Worm (Caenorhabditis elegans) whole organism, midembryonic: ENCODE data around the gene pmp-2.
A peak's percentile ranks its signal among the peaks of the same experiment; 100 is the strongest.

Experiments
- T22C8.4 ChIP-seq: fragments of 200-800 bp; sonication (Bioruptor generic); IDR thresholded peaks from 2 replicates; pipeline ENCODE4 v1.3.6; 2022; ENCODE audit warnings: missing genetic modification characterization, missing compliant biosample characterization
- cog-1 ChIP-seq: sonication (generic microtip); optimal IDR thresholded peaks from 2 replicates; lab custom pipeline; 2016; ENCODE audit warnings: missing genetic modification characterization, missing compliant biosample characterization
- flt-1 ChIP-seq: fragments of 200-800 bp; sonication (Bioruptor generic); IDR thresholded peaks from 2 replicates; pipeline ENCODE4 v1.3.6; 2022; ENCODE audit warnings: missing genetic modification characterization, missing compliant biosample characterization
- klf-2 ChIP-seq: fragments of 200-800 bp; sonication (Bioruptor generic); conservative IDR thresholded peaks from 2 replicates; pipeline ENCODE4 v1.3.6; 2022; ENCODE audit warnings: missing genetic modification reagents, missing genetic modification characterization, missing compliant biosample characterization
- med-1 ChIP-seq: sonication (generic microtip); optimal IDR thresholded peaks from 2 replicates; lab custom pipeline; 2017; ENCODE audit warnings: missing genetic modification characterization, mild to moderate bottlenecking, missing compliant biosample characterization, antibody characterized with exemption, missing genetic modification reagents; ENCODE audit not compliant: insufficient read depth
- ref-1 ChIP-seq: fragments of 200-800 bp; sonication (Bioruptor generic); conservative IDR thresholded peaks from 2 replicates; pipeline ENCODE4 v1.3.6; 2022; ENCODE audit warnings: missing genetic modification reagents, missing genetic modification characterization, missing compliant biosample characterization
- tab-1 ChIP-seq: fragments of 200-800 bp; sonication (Bioruptor generic); IDR thresholded peaks from 2 replicates; pipeline ENCODE4 v1.3.6; 2022; ENCODE audit warnings: missing genetic modification characterization, missing compliant biosample characterization
- ztf-23 ChIP-seq: fragments of 200-800 bp; sonication (Bioruptor generic); IDR thresholded peaks from 2 replicates; pipeline ENCODE4 v1.3.6; 2022; ENCODE audit warnings: missing genetic modification reagents, missing genetic modification characterization, missing compliant biosample characterization
- ztf-29 ChIP-seq: fragments of 200-800 bp; sonication (Bioruptor generic); IDR thresholded peaks from 2 replicates; pipeline ENCODE4 v1.3.6; 2022; ENCODE audit warnings: missing genetic modification reagents, missing genetic modification characterization, missing compliant biosample characterization

The pmp-2 gene

DNA sequence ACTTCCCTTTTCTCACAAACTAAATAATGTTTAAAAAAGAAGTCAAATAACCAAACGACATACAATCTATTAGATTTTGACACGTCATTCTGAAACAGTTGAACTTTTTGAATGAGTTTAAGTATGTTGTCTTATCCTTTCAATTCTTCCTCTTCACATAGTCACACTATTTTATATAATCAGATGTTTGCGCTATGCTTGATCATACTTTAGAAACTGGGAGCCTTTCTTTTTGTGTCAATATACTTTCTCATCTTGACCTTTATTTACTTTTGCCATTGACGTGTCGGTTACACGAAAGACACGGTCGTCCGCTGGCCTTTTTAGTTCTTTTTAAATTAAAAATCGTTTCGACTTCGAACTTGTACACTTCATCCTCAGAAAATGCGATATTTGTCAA is 35.7 kb downstream of the pmp-2 start, which contains the start of gene C04A2.15:
TSS of gene C04A2.15 (plus strand) at position 299 of the 400 bp plus-strand sequence.
- TF ChIP-seq klf-2 (no peak), ztf-29 (GFP tag; lab: Robert Waterston, UW) (no peak), T22C8.4 (no peak), tab-1 (GFP tag; lab: Robert Waterston, UW) (no peak), med-1 (GFP tag; lab: Kevin White, UChicago) (no peak), flt-1 (GFP tag; lab: Robert Waterston, UW) (no peak), cog-1 (tag; lab: Kevin White, UChicago) (no peak)

DNA sequence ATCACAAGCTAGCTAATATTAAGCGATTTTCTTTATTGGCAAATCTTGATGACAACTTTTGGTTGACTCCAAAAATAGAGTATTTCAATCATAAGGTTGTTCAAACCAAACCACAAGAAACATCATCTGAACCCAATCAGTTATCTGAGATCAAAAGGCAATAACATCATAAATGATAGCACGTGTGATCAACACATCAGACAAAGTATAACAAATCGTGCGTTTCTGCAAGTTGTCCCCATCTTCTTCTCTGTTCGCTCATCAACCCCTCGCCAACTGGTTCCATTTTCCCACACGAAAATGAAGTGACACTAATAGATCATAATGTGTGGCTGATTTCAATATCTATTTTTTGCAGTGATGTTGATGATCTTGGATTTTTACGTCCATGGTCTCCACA is 38.3 kb downstream of the pmp-2 start:
- TF ChIP-seq flt-1 (GFP tag; lab: Robert Waterston, UW) (no peak), ref-1 (GFP tag; lab: Robert Waterston, UW) (no peak), T22C8.4 (no peak), tab-1 (GFP tag; lab: Robert Waterston, UW) (no peak), ztf-23 (GFP tag; lab: Robert Waterston, UW) (no peak), cog-1 (tag; lab: Kevin White, UChicago) (no peak), med-1 (GFP tag; lab: Kevin White, UChicago) (no peak), ztf-29 (GFP tag; lab: Robert Waterston, UW) (no peak), klf-2 (no peak)

DNA sequence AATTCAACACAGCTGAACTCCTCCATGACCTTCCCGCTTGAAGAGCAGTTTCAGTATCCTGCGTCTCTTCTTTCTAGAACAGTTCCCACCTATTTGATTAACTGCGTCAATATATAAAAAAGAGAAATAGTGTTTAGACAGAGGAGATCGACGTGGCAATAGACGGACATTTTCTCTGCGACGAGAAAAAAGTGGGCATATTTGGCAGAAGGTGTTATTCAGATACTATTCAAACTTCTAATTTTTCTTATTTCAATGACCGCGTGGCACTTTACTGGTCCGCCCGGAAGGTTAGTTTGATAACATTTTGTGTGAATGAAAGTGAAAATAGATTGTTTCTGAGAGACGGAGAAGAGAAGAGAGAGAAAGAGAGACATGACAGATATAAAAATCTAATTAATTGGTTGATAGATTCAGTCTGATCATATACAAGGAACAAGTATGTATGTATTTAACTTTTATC is 39.7 kb downstream of the pmp-2 start, which contains the start of gene tbc-6:
TSS of gene tbc-6 (plus strand) at position 208 of the 463 bp plus-strand sequence.
- TF ChIP-seq T22C8.4 = no peak
- TF ChIP-seq klf-2 = no peak
- no peak for TF ChIP-seq ref-1 (GFP tag; lab: Robert Waterston, UW)
- TF ChIP-seq med-1 (GFP tag; lab: Kevin White, UChicago) = no peak
- no peak for TF ChIP-seq cog-1 (tag; lab: Kevin White, UChicago)
- no peak for TF ChIP-seq flt-1 (GFP tag; lab: Robert Waterston, UW)
- no peak for TF ChIP-seq tab-1 (GFP tag; lab: Robert Waterston, UW)
- TF ChIP-seq ztf-23 (GFP tag; lab: Robert Waterston, UW) = no peak
- TF ChIP-seq ztf-29 (GFP tag; lab: Robert Waterston, UW) = no peak

DNA sequence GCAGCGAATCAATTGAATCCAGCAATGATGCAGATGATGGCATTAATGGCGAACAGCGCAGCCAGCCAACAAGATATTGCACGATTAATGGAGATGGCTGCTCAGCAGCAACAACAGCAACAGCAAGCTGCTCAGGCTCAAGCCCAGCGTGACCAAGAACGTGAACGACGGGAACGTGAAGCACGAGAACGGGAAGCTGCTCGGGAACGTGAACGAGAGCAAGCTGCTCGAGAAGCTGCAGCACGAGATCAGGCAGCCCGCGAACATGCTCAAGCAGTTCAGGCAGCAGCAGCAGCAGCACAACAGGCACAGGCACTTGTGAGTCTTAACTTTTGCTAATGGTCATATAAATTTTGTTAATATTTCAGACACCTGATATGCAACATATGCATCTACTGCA is 40.9 kb downstream of the pmp-2 start:
- no peak for TF ChIP-seq cog-1 (tag; lab: Kevin White, UChicago)

DNA sequence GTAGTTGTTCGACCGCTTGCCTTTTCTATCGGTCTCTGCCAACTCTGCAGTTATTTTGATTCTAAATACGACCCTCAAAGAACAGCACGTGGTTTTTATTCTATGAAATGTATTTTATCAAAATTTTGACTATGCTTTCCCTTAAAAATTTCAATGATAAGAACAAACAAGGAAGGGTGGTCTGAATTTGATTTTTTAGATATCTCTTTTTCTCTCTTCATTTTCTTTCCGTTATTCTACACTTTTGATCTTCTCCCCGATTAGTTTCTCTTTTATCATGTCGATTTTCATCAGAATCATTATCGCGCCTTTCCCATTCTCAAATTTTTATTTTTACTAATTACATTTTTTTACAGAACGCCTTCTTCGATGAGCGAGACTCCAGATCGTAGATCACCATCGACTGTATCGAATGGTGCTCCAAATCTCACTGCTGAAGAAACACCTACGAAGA is 42.6 kb downstream of the pmp-2 start:
- TF ChIP-seq med-1 (GFP tag; lab: Kevin White, UChicago) (no peak), ztf-23 (GFP tag; lab: Robert Waterston, UW) (no peak), klf-2 (no peak), cog-1 (tag; lab: Kevin White, UChicago) (no peak), ztf-29 (GFP tag; lab: Robert Waterston, UW) (no peak), T22C8.4 (no peak), tab-1 (GFP tag; lab: Robert Waterston, UW) (no peak), flt-1 (GFP tag; lab: Robert Waterston, UW) (no peak), ref-1 (GFP tag; lab: Robert Waterston, UW) (no peak)

DNA sequence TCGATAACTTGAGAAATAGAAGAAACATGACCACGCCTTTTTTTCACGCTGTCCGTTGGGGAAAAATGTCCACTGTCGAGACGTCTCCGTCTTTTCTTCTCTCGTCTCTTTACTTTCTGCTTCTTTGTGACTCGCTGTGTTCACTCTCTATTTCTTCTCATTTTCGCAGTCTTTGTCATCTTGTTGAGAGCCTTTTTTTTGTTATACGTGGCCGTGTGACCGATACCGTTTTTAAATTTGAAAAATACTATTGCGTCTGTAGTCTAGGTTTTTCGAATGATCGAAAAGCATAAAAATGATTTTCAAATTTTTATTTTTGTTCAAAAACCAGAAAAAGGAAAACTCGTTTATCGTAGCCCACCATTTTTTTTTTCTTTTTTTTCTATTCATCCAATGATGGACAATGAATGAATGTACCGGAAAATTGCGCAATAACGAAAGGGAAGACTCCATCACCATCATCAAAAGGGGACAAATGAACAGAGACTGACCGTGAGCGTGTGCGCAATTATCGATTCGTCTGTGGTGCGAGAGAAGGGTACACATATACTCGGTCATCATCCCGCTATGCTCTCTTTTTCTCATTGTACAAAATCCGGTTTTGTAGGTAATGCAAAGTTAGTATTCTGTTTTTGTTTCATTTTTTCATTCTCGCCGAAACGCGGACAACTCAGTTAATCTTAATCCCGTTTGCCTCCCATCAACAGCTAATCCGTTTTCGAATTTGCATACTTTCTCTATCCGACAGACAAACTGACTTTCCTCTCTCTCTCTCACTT is 43.2 kb downstream of the pmp-2 start:
- peak; percentile 65 for TF ChIP-seq T22C8.4
- TF ChIP-seq ztf-29 (GFP tag; lab: Robert Waterston, UW) = no peak
- no peak for TF ChIP-seq ref-1 (GFP tag; lab: Robert Waterston, UW)

DNA sequence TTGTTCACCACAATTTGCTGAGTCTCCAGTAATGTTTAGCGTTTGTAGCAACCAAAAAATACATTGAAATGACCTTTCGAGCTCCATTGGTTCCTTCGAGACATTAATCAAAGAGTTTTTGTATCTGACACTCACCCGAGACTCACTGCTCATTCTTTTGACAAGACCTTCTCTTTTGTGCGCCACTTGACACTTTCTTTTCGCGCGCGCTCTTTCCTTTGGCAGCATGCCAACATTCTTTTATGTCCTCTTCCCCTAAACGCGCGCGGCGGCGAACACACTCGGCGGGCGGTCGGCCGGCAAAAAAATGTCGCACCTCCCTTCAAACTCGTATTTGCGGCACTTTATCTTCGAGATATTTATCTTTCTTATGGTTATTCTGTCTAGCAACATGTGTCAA is 43.9 kb downstream of the pmp-2 start:
- TF ChIP-seq tab-1 (GFP tag; lab: Robert Waterston, UW) (no peak), klf-2 (no peak), flt-1 (GFP tag; lab: Robert Waterston, UW) (peak; percentile 55; the same call in 1 of the 2 replicates)

DNA sequence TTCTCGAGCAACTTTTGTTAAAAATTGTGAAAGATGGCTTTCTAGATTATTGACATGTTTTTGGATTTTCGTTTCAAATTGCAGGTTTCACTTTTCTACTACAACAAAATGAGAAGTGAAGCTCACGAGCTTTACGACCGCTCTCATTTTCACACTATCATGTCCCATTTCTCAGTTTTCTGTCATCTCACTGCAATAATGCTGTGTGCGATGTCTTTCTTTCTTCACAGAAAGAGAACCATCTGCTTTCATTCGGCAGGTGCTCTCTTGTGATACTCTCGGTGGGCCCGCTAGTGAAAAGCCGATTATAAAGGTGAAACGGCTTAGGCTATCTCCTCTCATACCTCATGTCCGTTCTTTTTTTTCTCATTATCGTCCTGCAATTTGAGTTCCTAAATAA is 44.4 kb downstream of the pmp-2 start:
- TF ChIP-seq ztf-29 (GFP tag; lab: Robert Waterston, UW) (0 out of 2 replicates have a peak, but pooled peaks have one; percentile 43), tab-1 (GFP tag; lab: Robert Waterston, UW) (no peak), T22C8.4 (no peak), med-1 (GFP tag; lab: Kevin White, UChicago) (no peak), flt-1 (GFP tag; lab: Robert Waterston, UW) (0 out of 2 replicates have a peak, but pooled peaks have one; percentile 14)

DNA sequence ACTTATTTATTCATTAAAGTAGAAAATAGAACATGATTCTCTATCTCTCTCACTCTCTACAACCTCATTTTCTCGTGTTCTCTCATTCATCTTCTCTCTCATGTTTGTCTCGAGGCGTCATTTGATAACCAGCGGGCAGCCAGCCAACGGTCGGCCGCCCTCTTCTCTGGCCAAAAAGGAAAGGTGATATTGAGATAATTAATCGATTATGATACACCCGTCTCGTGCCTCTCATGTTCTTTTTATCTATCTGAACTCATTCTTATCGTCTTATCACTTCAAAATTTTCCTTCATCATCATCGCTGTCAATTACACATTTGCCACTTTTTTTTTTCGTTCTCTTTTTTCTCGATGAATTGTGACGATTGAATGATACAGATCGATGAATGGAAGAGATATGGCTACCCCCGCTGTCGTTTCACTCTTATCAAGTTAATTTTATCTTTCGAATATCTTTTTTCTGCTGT is 44.9 kb downstream of the pmp-2 start:
- TF ChIP-seq med-1 (GFP tag; lab: Kevin White, UChicago) (no peak), cog-1 (tag; lab: Kevin White, UChicago) (no peak), klf-2 (no peak)

DNA sequence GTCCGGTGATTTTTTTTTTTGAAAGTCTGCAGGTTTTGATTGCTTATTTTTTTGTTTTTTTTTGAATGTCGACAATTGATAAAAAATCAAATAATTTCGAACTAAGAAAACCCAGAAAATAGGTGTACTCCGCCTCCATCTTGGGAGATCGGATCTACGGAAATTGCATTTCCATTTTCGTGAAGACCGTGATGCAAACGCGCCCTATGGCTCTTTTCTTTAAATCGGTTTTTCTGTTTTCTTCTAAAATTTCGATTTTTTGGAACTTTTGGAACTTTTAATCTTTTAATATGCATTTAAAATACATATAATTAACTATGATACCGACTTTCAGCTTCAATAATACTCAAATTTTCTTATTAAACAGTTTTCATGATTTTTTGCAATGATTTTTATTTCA is 45.6 kb downstream of the pmp-2 start:
- TF ChIP-seq ztf-23 (GFP tag; lab: Robert Waterston, UW) (no peak), med-1 (GFP tag; lab: Kevin White, UChicago) (no peak), cog-1 (tag; lab: Kevin White, UChicago) (no peak), flt-1 (GFP tag; lab: Robert Waterston, UW) (no peak), T22C8.4 (no peak), klf-2 (no peak), ref-1 (GFP tag; lab: Robert Waterston, UW) (no peak), tab-1 (GFP tag; lab: Robert Waterston, UW) (no peak), ztf-29 (GFP tag; lab: Robert Waterston, UW) (no peak)
